Fruit fly (Drosophila melanogaster) whole organism, pupa: Measurements from ENCODE around the gene CG3748.

Experiments
- CG10348 ChIP-seq: fragments of 200-800 bp; sonication (Bioruptor generic); IDR thresholded peaks from 2 replicates; pipeline ENCODE4 v1.3.6; 2022; ENCODE audit warnings: missing biosample characterization, missing genetic modification characterization
- CG12605 ChIP-seq: fragments of 200-800 bp; sonication (Bioruptor generic); IDR thresholded peaks from 2 replicates; pipeline ENCODE4 v1.3.6; 2022; ENCODE audit warnings: missing biosample characterization, missing genetic modification characterization
- CG13204 ChIP-seq: fragments of 200-800 bp; sonication (Bioruptor generic); optimal IDR thresholded peaks from 2 replicates; lab custom pipeline; 2018; ENCODE audit warnings: missing biosample characterization, mild to moderate bottlenecking, missing genetic modification characterization, moderate library complexity
- CG32121 ChIP-seq: fragments of 200-800 bp; sonication (Bioruptor generic); IDR thresholded peaks from 2 replicates; pipeline ENCODE4 v1.3.6; 2022; ENCODE audit warnings: missing biosample characterization, missing genetic modification characterization
- CG34367 ChIP-seq: fragments of 200-800 bp; sonication (Bioruptor generic); optimal IDR thresholded peaks from 2 replicates; lab custom pipeline; 2018; ENCODE audit warnings: missing biosample characterization, mild to moderate bottlenecking, missing genetic modification characterization
- CG8159 ChIP-seq: fragments of 200-800 bp; sonication (Bioruptor generic); optimal IDR thresholded peaks from 3 replicates; lab custom pipeline; 2018; ENCODE audit warnings: missing biosample characterization, mild to moderate bottlenecking, missing genetic modification characterization, moderate library complexity
- CG9948 ChIP-seq: fragments of 200-800 bp; sonication (Bioruptor generic); optimal IDR thresholded peaks from 2 replicates; lab custom pipeline; 2018; ENCODE audit warnings: missing biosample characterization, mild to moderate bottlenecking, missing genetic modification characterization, moderate library complexity
- D1 ChIP-seq: fragments of 200-800 bp; sonication (Bioruptor generic); optimal IDR thresholded peaks from 2 replicates; lab custom pipeline; 2018; ENCODE audit warnings: missing biosample characterization, mild to moderate bottlenecking, missing genetic modification characterization, moderate library complexity
- EcR ChIP-seq: fragments of 200-800 bp; sonication (Bioruptor generic); optimal IDR thresholded peaks from 3 replicates; lab custom pipeline; 2019; ENCODE audit warnings: missing biosample characterization, missing genetic modification characterization, mild to moderate bottlenecking, moderate library complexity, missing genetic modification reagents
- Pif1B ChIP-seq: fragments of 200-800 bp; sonication (Bioruptor generic); optimal IDR thresholded peaks from 3 replicates; lab custom pipeline; 2016; ENCODE audit warnings: missing biosample characterization, missing genetic modification characterization
- gl ChIP-seq: fragments of 200-800 bp; sonication (Bioruptor generic); optimal IDR thresholded peaks from 2 replicates; lab custom pipeline; 2018; ENCODE audit warnings: missing biosample characterization, mild to moderate bottlenecking, missing genetic modification characterization

DNA sequence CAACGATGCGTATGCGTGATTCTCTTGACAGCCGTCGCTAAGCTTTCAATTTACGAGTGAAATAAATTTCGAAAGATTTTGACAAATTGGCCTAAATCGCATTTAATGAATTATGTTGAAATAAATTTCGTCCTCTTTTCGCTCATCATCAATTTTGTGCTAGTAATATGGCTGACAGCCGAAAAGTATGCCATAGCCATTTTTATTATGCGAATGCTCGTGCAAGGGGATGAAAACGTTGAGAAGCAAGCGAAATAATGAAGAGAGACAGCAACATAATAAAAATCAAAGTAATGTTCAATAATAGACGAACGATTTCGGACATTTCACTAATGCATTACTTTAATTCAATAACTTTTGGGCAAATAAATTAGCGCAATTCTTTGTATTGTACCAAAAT is 43.6 kb downstream of the CG3748 start:
- TF ChIP-seq CG8159 (tag; lab: Kevin White, UChicago) (no peak), CG10348 (no peak), CG32121 (no peak), Pif1B (no peak), CG12605 (GFP tag; lab: Robert Waterston, UW) (no peak), D1 (tag; lab: Kevin White, UChicago) (no peak), EcR (no peak), CG13204 (GFP tag; lab: Kevin White, UChicago) (no peak), gl (no peak), CG34367 (tag; lab: Kevin White, UChicago) (no peak), CG9948 (tag; lab: Kevin White, UChicago) (no peak)
